Worm (Caenorhabditis elegans) whole organism, L4 larva: ENCODE measurements around the gene T28D6.6.
A peak's percentile ranks its signal among the peaks of the same experiment; 100 is the strongest.

Experiments used
- F37D6.2 ChIP-seq: sonication (generic microtip); optimal IDR thresholded peaks from 2 replicates; lab custom pipeline; 2016; ENCODE audit warnings: mild to moderate bottlenecking, missing genetic modification characterization, missing compliant biosample characterization
- F44E2.7 ChIP-seq: fragments of 200-800 bp; sonication (Bioruptor generic); IDR thresholded peaks from 2 replicates; pipeline ENCODE4 v2.1.2; 2022; ENCODE audit warnings: missing genetic modification characterization, missing compliant biosample characterization
- T20F7.1 ChIP-seq: fragments of 200-800 bp; sonication (Bioruptor generic); optimal IDR thresholded peaks from 2 replicates; lab custom pipeline; 2018; ENCODE audit warnings: mild to moderate bottlenecking, missing genetic modification characterization, missing compliant biosample characterization
- T26A8.4 ChIP-seq: fragments of 200-800 bp; sonication (Bioruptor generic); IDR thresholded peaks from 2 replicates; pipeline ENCODE4 v1.3.6; 2022; ENCODE audit warnings: missing genetic modification characterization, missing compliant biosample characterization
- Y105C5A.15 ChIP-seq: fragments of 200-800 bp; sonication (Bioruptor generic); IDR thresholded peaks from 2 replicates; pipeline ENCODE4 v1.3.6; 2022; ENCODE audit warnings: missing genetic modification characterization, missing compliant biosample characterization
- Y75B8A.6 ChIP-seq: fragments of 200-800 bp; sonication (Bioruptor generic); IDR thresholded peaks from 2 replicates; pipeline ENCODE4 v1.3.6; 2022; ENCODE audit warnings: missing genetic modification reagents, missing genetic modification characterization, missing compliant biosample characterization
- ZK337.2 ChIP-seq: fragments of 200-800 bp; sonication (Bioruptor generic); IDR thresholded peaks from 2 replicates; pipeline ENCODE4 v1.3.6; 2022; ENCODE audit warnings: missing genetic modification reagents, missing genetic modification characterization, missing compliant biosample characterization
- aha-1 ChIP-seq: fragments of 150-350 bp; peaks from one replicate; lab custom pipeline; 2014; ENCODE audit warnings: missing biosample characterization, missing genetic modification characterization
- attf-4 ChIP-seq: sonication (generic microtip); optimal IDR thresholded peaks from 3 replicates; lab custom pipeline; 2017; ENCODE audit warnings: missing biosample characterization, missing genetic modification characterization
- ceh-20 ChIP-seq: fragments of 200-800 bp; sonication (Bioruptor generic); IDR thresholded peaks from 2 replicates; pipeline ENCODE4 v1.3.6; 2022; ENCODE audit warnings: missing genetic modification reagents, missing genetic modification characterization, missing compliant biosample characterization
- ceh-82 ChIP-seq: sonication (generic microtip); optimal IDR thresholded peaks from 2 replicates; lab custom pipeline; 2017; ENCODE audit warnings: missing biosample characterization, missing genetic modification characterization
- ctbp-1 ChIP-seq: fragments of 200-800 bp; sonication (Bioruptor generic); IDR thresholded peaks from 2 replicates; pipeline ENCODE4 v1.3.6; 2022; ENCODE audit warnings: missing genetic modification reagents, missing genetic modification characterization, missing compliant biosample characterization
- daf-16 ChIP-seq, 3 experiments: sonication (generic microtip); optimal IDR thresholded peaks; 2 replicates each; lab custom pipeline; 2016 to 2017; ENCODE audit warnings: missing genetic modification characterization in 3 of 3, missing genetic modification reagents in 3 of 3, mild to moderate bottlenecking in 2 of 3, missing compliant biosample characterization in 2 of 3, missing biosample characterization in 1 of 3, moderate library complexity in 1 of 3
- daf-8 ChIP-seq: fragments of 200-800 bp; sonication (Bioruptor generic); IDR thresholded peaks from 2 replicates; pipeline ENCODE4 v1.3.6; 2022; ENCODE audit warnings: missing genetic modification characterization, missing compliant biosample characterization
- dmd-8 ChIP-seq: fragments of 200-800 bp; sonication (Bioruptor generic); IDR thresholded peaks from 2 replicates; pipeline ENCODE4 v1.3.6; 2022; ENCODE audit warnings: missing genetic modification characterization, missing compliant biosample characterization
- dpl-1 ChIP-seq: fragments of 150-350 bp; optimal IDR thresholded peaks from 2 replicates; lab custom pipeline; 2014; ENCODE audit warnings: missing biosample characterization, missing genetic modification reagents, missing genetic modification characterization
- dve-1 ChIP-seq: sonication (generic microtip); optimal IDR thresholded peaks from 2 replicates; lab custom pipeline; 2017; ENCODE audit warnings: antibody characterized with exemption, mild to moderate bottlenecking, missing genetic modification characterization, missing compliant biosample characterization; ENCODE audit not compliant: insufficient read depth
- fkh-10 ChIP-seq: fragments of 150-350 bp; optimal IDR thresholded peaks from 2 replicates; lab custom pipeline; 2014; ENCODE audit warnings: missing biosample characterization, missing genetic modification reagents, missing genetic modification characterization
- gei-8 ChIP-seq: fragments of 200-800 bp; sonication (Bioruptor generic); optimal IDR thresholded peaks from 2 replicates; lab custom pipeline; 2018; ENCODE audit warnings: mild to moderate bottlenecking, missing genetic modification characterization, missing compliant biosample characterization
- hlh-11 ChIP-seq: fragments of 200-800 bp; sonication (Bioruptor generic); optimal IDR thresholded peaks from 2 replicates; lab custom pipeline; 2018; ENCODE audit warnings: mild to moderate bottlenecking, missing genetic modification characterization, missing compliant biosample characterization
- jun-1 ChIP-seq: fragments of 150-350 bp; optimal IDR thresholded peaks from 2 replicates; lab custom pipeline; 2014; ENCODE audit warnings: missing biosample characterization, missing genetic modification reagents, missing genetic modification characterization
- lin-38 ChIP-seq: fragments of 200-800 bp; sonication (Bioruptor generic); IDR thresholded peaks from 2 replicates; pipeline ENCODE4 v1.3.6; 2022; ENCODE audit warnings: missing genetic modification reagents, missing genetic modification characterization, missing compliant biosample characterization
- mdl-1 ChIP-seq, 2 experiments: fragments of 150-350 bp in 1 of 2; sonication (generic microtip) in 1 of 2; optimal IDR thresholded peaks; 2 replicates each; lab custom pipeline; 2014 to 2017; ENCODE audit warnings: missing biosample characterization in 2 of 2, missing genetic modification characterization in 2 of 2
- mdt-29 ChIP-seq: fragments of 200-800 bp; sonication (Bioruptor generic); IDR thresholded peaks from 2 replicates; pipeline ENCODE4 v1.3.6; 2022; ENCODE audit warnings: missing genetic modification reagents, missing genetic modification characterization, missing compliant biosample characterization
- mep-1 ChIP-seq: fragments of 150-350 bp; sonication (generic microtip); optimal IDR thresholded peaks from 3 replicates; lab custom pipeline; 2014; ENCODE audit warnings: missing biosample characterization, missing genetic modification characterization
- mes-2 ChIP-seq: sonication (generic microtip); optimal IDR thresholded peaks from 2 replicates; lab custom pipeline; 2016; ENCODE audit warnings: missing genotype, mild to moderate bottlenecking, missing genetic modification characterization, missing compliant biosample characterization; ENCODE audit not compliant: poor library complexity, severe bottlenecking
- mxl-2 ChIP-seq: fragments of 200-800 bp; sonication (Bioruptor generic); conservative IDR thresholded peaks from 2 replicates; pipeline ENCODE4 v1.3.6; 2022; ENCODE audit warnings: missing genetic modification reagents, missing genetic modification characterization, missing compliant biosample characterization
- mxl-3 ChIP-seq: fragments of 200-800 bp; sonication (Bioruptor generic); optimal IDR thresholded peaks from 2 replicates; lab custom pipeline; 2018; ENCODE audit warnings: mild to moderate bottlenecking, missing genetic modification characterization, missing compliant biosample characterization
- nhr-102 ChIP-seq: sonication (generic microtip); optimal IDR thresholded peaks from 2 replicates; lab custom pipeline; 2016; ENCODE audit warnings: mild to moderate bottlenecking, missing genetic modification characterization, moderate library complexity, missing compliant biosample characterization
- nhr-11 ChIP-seq: fragments of 150-350 bp; optimal IDR thresholded peaks from 2 replicates; lab custom pipeline; 2014; ENCODE audit warnings: missing biosample characterization, missing genetic modification characterization
- nhr-111 ChIP-seq: fragments of 200-800 bp; sonication (Bioruptor generic); optimal IDR thresholded peaks from 2 replicates; lab custom pipeline; 2018; ENCODE audit warnings: mild to moderate bottlenecking, missing genetic modification characterization, missing compliant biosample characterization
- nhr-28 ChIP-seq: fragments of 150-350 bp; optimal IDR thresholded peaks from 2 replicates; lab custom pipeline; 2014; ENCODE audit warnings: missing biosample characterization, missing genetic modification characterization
- nhr-48 ChIP-seq: sonication (generic microtip); optimal IDR thresholded peaks from 2 replicates; lab custom pipeline; 2016; ENCODE audit warnings: mild to moderate bottlenecking, missing genetic modification characterization, missing compliant biosample characterization
- nhr-6 ChIP-seq: fragments of 150-350 bp; optimal IDR thresholded peaks from 2 replicates; lab custom pipeline; 2014; ENCODE audit warnings: missing biosample characterization, missing genetic modification characterization
- nhr-77 ChIP-seq: fragments of 150-350 bp; optimal IDR thresholded peaks from 2 replicates; lab custom pipeline; 2014; ENCODE audit warnings: missing biosample characterization, missing genetic modification characterization
- php-3 ChIP-seq: fragments of 200-800 bp; sonication (Bioruptor generic); IDR thresholded peaks from 2 replicates; pipeline ENCODE4 v1.3.6; 2022; ENCODE audit warnings: missing genetic modification reagents, missing genetic modification characterization, missing compliant biosample characterization
- pqm-1 ChIP-seq: sonication (generic microtip); optimal IDR thresholded peaks from 2 replicates; lab custom pipeline; 2017; ENCODE audit warnings: missing biosample characterization, missing genetic modification characterization
- saeg-2 ChIP-seq: fragments of 200-800 bp; sonication (Bioruptor generic); IDR thresholded peaks from 2 replicates; pipeline ENCODE4 v1.3.6; 2022; ENCODE audit warnings: missing genetic modification reagents, missing genetic modification characterization, missing compliant biosample characterization
- skn-1 ChIP-seq: fragments of 150-350 bp; optimal IDR thresholded peaks from 2 replicates; lab custom pipeline; 2014; ENCODE audit warnings: missing biosample characterization, missing genetic modification characterization
- spr-1 ChIP-seq: sonication (generic microtip); optimal IDR thresholded peaks from 2 replicates; lab custom pipeline; 2016; ENCODE audit warnings: mild to moderate bottlenecking, missing genetic modification characterization, missing compliant biosample characterization
- spr-3 ChIP-seq: fragments of 200-800 bp; sonication (Bioruptor generic); optimal IDR thresholded peaks from 2 replicates; lab custom pipeline; 2018; ENCODE audit warnings: mild to moderate bottlenecking, missing genetic modification characterization, missing compliant biosample characterization
- tra-1 ChIP-seq: fragments of 200-800 bp; sonication (Bioruptor generic); IDR thresholded peaks from 2 replicates; pipeline ENCODE4 v1.3.6; 2022; ENCODE audit warnings: missing genetic modification reagents, missing genetic modification characterization, missing compliant biosample characterization
- unc-62 ChIP-seq, 3 experiments: fragments of 150-350 bp in 1 of 3; sonication (generic microtip); optimal IDR thresholded peaks in 2 of 3; peaks in 1 of 3; 1 replicate in 1 of 3; 2 replicates in 2 of 3; lab custom pipeline; 2014 to 2017; ENCODE audit warnings: missing biosample characterization in 3 of 3, missing genetic modification characterization in 3 of 3, missing genetic modification reagents in 3 of 3, missing genotype in 1 of 3
- zfp-2 ChIP-seq: sonication (generic microtip); optimal IDR thresholded peaks from 2 replicates; lab custom pipeline; 2016; ENCODE audit warnings: mild to moderate bottlenecking, missing genetic modification characterization, missing compliant biosample characterization
- zfp-3 ChIP-seq: fragments of 200-800 bp; sonication (Bioruptor generic); conservative IDR thresholded peaks from 2 replicates; pipeline ENCODE4 v1.3.6; 2022; ENCODE audit warnings: missing genetic modification reagents, missing genetic modification characterization, missing compliant biosample characterization
- ztf-11 ChIP-seq: fragments of 150-350 bp; optimal IDR thresholded peaks from 2 replicates; lab custom pipeline; 2014; ENCODE audit warnings: missing biosample characterization, missing genetic modification characterization

T28D6.6 gene

ce11 chrIII:11359422-11359821 lies 16.5 kb upstream of the T28D6.6 start:
- no peak for TF ChIP-seq mep-1 (tag; lab: Kevin White, UChicago)
- no peak for TF ChIP-seq T26A8.4 (GFP tag; lab: Robert Waterston, UW)
- no peak for TF ChIP-seq unc-62 (GFP tag; optimal IDR thresholded peaks at IDR 0.05 in 1 of 2; lab: Kevin White, UChicago)
- no peak for TF ChIP-seq unc-62 (tag; optimal IDR thresholded peaks at IDR 0.05; lab: Kevin White, UChicago)
- no peak for TF ChIP-seq Y105C5A.15
- no peak for TF ChIP-seq lin-38 (GFP tag; lab: Robert Waterston, UW)

ce11 chrIII:11358273-11358672 lies 15.4 kb upstream of the T28D6.6 start:
- TF ChIP-seq daf-8, result no peak
- TF ChIP-seq fkh-10 (GFP tag; lab: Kevin White, UChicago), result no peak

ce11 chrIII:11357418-11357817 lies 14.5 kb upstream of the T28D6.6 start:
- TF ChIP-seq hlh-11 (tag; lab: Kevin White, UChicago) (peak; percentile 42), Y105C5A.15 (no peak), mxl-3 (GFP tag; lab: Kevin White, UChicago) (peak; percentile 26), ztf-11 (tag; lab: Kevin White, UChicago) (no peak), nhr-111 (GFP tag; lab: Kevin White, UChicago) (no peak), fkh-10 (GFP tag; lab: Kevin White, UChicago) (no peak), mdt-29 (GFP tag; lab: Robert Waterston, UW) (no peak), saeg-2 (GFP tag; lab: Robert Waterston, UW) (no peak), dve-1 (peak; percentile 50), mxl-2 (GFP tag; lab: Robert Waterston, UW) (no peak), nhr-28 (tag; lab: Kevin White, UChicago) (peak; percentile 16), nhr-102 (tag; lab: Kevin White, UChicago) (no peak), F37D6.2 (tag; lab: Kevin White, UChicago) (no peak), dmd-8 (no peak), php-3 (GFP tag; lab: Robert Waterston, UW) (no peak), pqm-1 (tag; lab: Kevin White, UChicago) (peak; percentile 65), mdl-1 (tag; optimal IDR thresholded peaks at IDR 0.05; lab: Kevin White, UChicago) (no peak), ceh-20 (GFP tag; lab: Robert Waterston, UW) (no peak), nhr-6 (tag; lab: Kevin White, UChicago) (no peak), Y75B8A.6 (no peak), unc-62 (GFP tag; optimal IDR thresholded peaks at IDR 0.05 in 1 of 2; lab: Kevin White, UChicago) (no peak), unc-62 (tag; optimal IDR thresholded peaks at IDR 0.05; lab: Kevin White, UChicago) (no peak), jun-1 (tag; lab: Kevin White, UChicago) (no peak), spr-3 (GFP tag; lab: Kevin White, UChicago) (no peak), skn-1 (no peak), nhr-11 (tag; lab: Kevin White, UChicago) (no peak), T20F7.1 (no peak), mes-2 (tag; lab: Kevin White, UChicago) (peak; percentile 28)

ce11 chrIII:11355758-11356323 lies 12.9 kb upstream of the T28D6.6 start:
- TF ChIP-seq spr-1 (no peak), daf-16 (GFP tag; optimal IDR thresholded peaks at IDR 0.05; lab: Kevin White, UChicago) (no peak), daf-16 (tag; optimal IDR thresholded peaks at IDR 0.05; lab: Kevin White, UChicago) (peak; percentile 31), tra-1 (GFP tag; lab: Robert Waterston, UW) (no peak), mxl-3 (GFP tag; lab: Kevin White, UChicago) (peak; percentile 59), nhr-28 (tag; lab: Kevin White, UChicago) (no peak), attf-4 (tag; lab: Kevin White, UChicago) (no peak), dpl-1 (GFP tag; lab: Kevin White, UChicago) (no peak), ctbp-1 (GFP tag; lab: Robert Waterston, UW) (no peak), dve-1 (peak; percentile 10), ZK337.2 (GFP tag; lab: Robert Waterston, UW) (no peak), nhr-77 (tag; lab: Kevin White, UChicago) (no peak), F44E2.7 (GFP tag; lab: Robert Waterston, UW) (no peak), aha-1 (tag; lab: Kevin White, UChicago) (no peak), gei-8 (no peak), ceh-82 (tag; lab: Kevin White, UChicago) (no peak), F37D6.2 (tag; lab: Kevin White, UChicago) (no peak), zfp-3 (no peak), nhr-48 (tag; lab: Kevin White, UChicago) (no peak), zfp-2 (tag; lab: Kevin White, UChicago) (no peak)
